Worm (Caenorhabditis elegans) whole organism, young adult: ENCODE measurements around the gene fbxa-137.

Source experiments
- D2030.7 ChIP-seq: fragments of 200-800 bp; sonication (Bioruptor generic); IDR thresholded peaks from 2 replicates; pipeline ENCODE4 v1.3.6; 2022; ENCODE audit warnings: missing genetic modification reagents, missing genetic modification characterization, missing compliant biosample characterization
- F22D6.2 ChIP-seq: sonication (generic microtip); optimal IDR thresholded peaks from 2 replicates; lab custom pipeline; 2016; ENCODE audit warnings: mild to moderate bottlenecking, missing genetic modification characterization, missing compliant biosample characterization
- F39B2.1 ChIP-seq: fragments of 200-800 bp; sonication (Bioruptor generic); IDR thresholded peaks from 2 replicates; pipeline ENCODE4 v1.3.6; 2022; ENCODE audit warnings: missing genetic modification reagents, missing genetic modification characterization, missing compliant biosample characterization
- K12H6.12 ChIP-seq: fragments of 200-800 bp; sonication (Bioruptor generic); optimal IDR thresholded peaks from 2 replicates; lab custom pipeline; 2018; ENCODE audit warnings: mild to moderate bottlenecking, missing genetic modification characterization, missing compliant biosample characterization
- Y53G8AR.9 ChIP-seq: fragments of 200-800 bp; sonication (Bioruptor generic); conservative IDR thresholded peaks from 2 replicates; pipeline ENCODE4 v1.3.6; 2022; ENCODE audit warnings: missing genetic modification reagents, missing genetic modification characterization, missing compliant biosample characterization
- Y67H2A.10 ChIP-seq: fragments of 200-800 bp; sonication (Bioruptor generic); conservative IDR thresholded peaks from 2 replicates; pipeline ENCODE4 v1.3.6; 2022; ENCODE audit warnings: missing genetic modification reagents, missing genetic modification characterization, missing compliant biosample characterization
- ZK185.1 ChIP-seq: sonication (generic microtip); optimal IDR thresholded peaks from 2 replicates; lab custom pipeline; 2016; ENCODE audit warnings: mild to moderate bottlenecking, missing genetic modification characterization, missing compliant biosample characterization; ENCODE audit not compliant: poor library complexity, severe bottlenecking
- aptf-3 ChIP-seq: fragments of 200-800 bp; sonication (Bioruptor generic); IDR thresholded peaks from 2 replicates; pipeline ENCODE4 v1.3.6; 2022; ENCODE audit warnings: missing genetic modification characterization, missing compliant biosample characterization
- bed-1 ChIP-seq: fragments of 200-800 bp; sonication (Bioruptor generic); IDR thresholded peaks from 2 replicates; pipeline ENCODE4 v1.3.6; 2022; ENCODE audit warnings: missing genetic modification reagents, missing genetic modification characterization, missing compliant biosample characterization
- bed-2 ChIP-seq: fragments of 200-800 bp; sonication (Bioruptor generic); IDR thresholded peaks from 2 replicates; pipeline ENCODE4 v1.3.6; 2022; ENCODE audit warnings: missing genetic modification reagents, missing genetic modification characterization, missing compliant biosample characterization
- ceh-27 ChIP-seq: fragments of 200-800 bp; sonication (Bioruptor generic); optimal IDR thresholded peaks from 2 replicates; lab custom pipeline; 2018; ENCODE audit warnings: mild to moderate bottlenecking, missing genetic modification characterization, moderate library complexity, missing compliant biosample characterization
- ceh-40 ChIP-seq: fragments of 200-800 bp; sonication (Bioruptor generic); IDR thresholded peaks from 2 replicates; pipeline ENCODE4 v1.3.6; 2022; ENCODE audit warnings: missing genetic modification characterization, missing compliant biosample characterization
- dox-1 ChIP-seq: fragments of 200-800 bp; sonication (Bioruptor generic); IDR thresholded peaks from 2 replicates; pipeline ENCODE4 v1.3.6; 2022; ENCODE audit warnings: missing genetic modification reagents, missing genetic modification characterization, missing compliant biosample characterization
- efl-1 ChIP-seq: fragments of 150-350 bp; optimal IDR thresholded peaks from 2 replicates; lab custom pipeline; 2014; ENCODE audit warnings: missing biosample characterization, missing genetic modification reagents, missing genetic modification characterization
- egrh-3 ChIP-seq: fragments of 200-800 bp; sonication (Bioruptor generic); IDR thresholded peaks from 2 replicates; pipeline ENCODE4 v1.3.6; 2022; ENCODE audit warnings: missing genetic modification reagents, missing genetic modification characterization, missing compliant biosample characterization
- fkh-3 ChIP-seq: sonication (generic microtip); optimal IDR thresholded peaks from 2 replicates; lab custom pipeline; 2016; ENCODE audit warnings: mild to moderate bottlenecking, missing genetic modification characterization, missing compliant biosample characterization
- him-1 ChIP-seq: sonication (generic microtip); optimal IDR thresholded peaks from 2 replicates; lab custom pipeline; 2016; ENCODE audit warnings: missing genotype, missing genetic modification reagents, missing genetic modification characterization, missing compliant biosample characterization
- hlh-12 ChIP-seq: sonication (generic microtip); optimal IDR thresholded peaks from 2 replicates; lab custom pipeline; 2016; ENCODE audit warnings: missing genetic modification characterization, missing compliant biosample characterization
- hmg-1.2 ChIP-seq: fragments of 200-800 bp; sonication (Bioruptor generic); IDR thresholded peaks from 2 replicates; pipeline ENCODE4 v1.3.6; 2022; ENCODE audit warnings: missing genetic modification reagents, missing genetic modification characterization, missing compliant biosample characterization
- hmg-20 ChIP-seq: fragments of 200-800 bp; sonication (Bioruptor generic); IDR thresholded peaks from 2 replicates; pipeline ENCODE4 v1.3.6; 2022; ENCODE audit warnings: missing genetic modification reagents, missing genetic modification characterization, missing compliant biosample characterization
- lag-1 ChIP-seq: fragments of 200-800 bp; sonication (Bioruptor generic); IDR thresholded peaks from 2 replicates; pipeline ENCODE4 v1.3.6; 2022; ENCODE audit warnings: missing genetic modification reagents, missing genetic modification characterization, missing compliant biosample characterization
- madf-10 ChIP-seq: sonication (generic microtip); optimal IDR thresholded peaks from 2 replicates; lab custom pipeline; 2016; ENCODE audit warnings: mild to moderate bottlenecking, missing genetic modification characterization, missing compliant biosample characterization
- mcd-1 ChIP-seq: fragments of 200-800 bp; sonication (Bioruptor generic); IDR thresholded peaks from 2 replicates; pipeline ENCODE4 v1.3.6; 2022; ENCODE audit warnings: missing genetic modification reagents, missing genetic modification characterization, missing compliant biosample characterization
- nfya-2 ChIP-seq: fragments of 200-800 bp; sonication (Bioruptor generic); IDR thresholded peaks from 2 replicates; pipeline ENCODE4 v1.3.6; 2022; ENCODE audit warnings: missing genetic modification reagents, missing genetic modification characterization, missing compliant biosample characterization
- rpc-1 ChIP-seq, 2 experiments: fragments of 150-350 bp in 1 of 2; sonication (generic microtip) in 1 of 2; optimal IDR thresholded peaks; 2 replicates each; lab custom pipeline; 2014 to 2018; ENCODE audit warnings: missing biosample characterization in 1 of 2, missing genetic modification characterization in 1 of 2, missing genetic modification reagents in 1 of 2, missing genotype in 1 of 2
- sea-2 ChIP-seq: fragments of 200-800 bp; sonication (Bioruptor generic); IDR thresholded peaks from 2 replicates; pipeline ENCODE4 v1.3.6; 2022; ENCODE audit warnings: missing genetic modification characterization, missing compliant biosample characterization
- snpc-1.1 ChIP-seq: sonication (generic microtip); optimal IDR thresholded peaks from 2 replicates; lab custom pipeline; 2017; ENCODE audit warnings: missing genetic modification characterization, mild to moderate bottlenecking, missing compliant biosample characterization, antibody characterized with exemption, moderate library complexity, missing genotype, missing genetic modification reagents; ENCODE audit not compliant: insufficient read depth
- snpc-1.3 ChIP-seq: sonication (generic microtip); optimal IDR thresholded peaks from 2 replicates; lab custom pipeline; 2017; ENCODE audit warnings: missing genetic modification characterization, mild to moderate bottlenecking, missing compliant biosample characterization, antibody characterized with exemption, moderate library complexity, missing genotype, missing genetic modification reagents; ENCODE audit not compliant: insufficient read depth
- snpc-4 ChIP-seq, 5 experiments: fragments of 150-350 bp in 1 of 5; sonication (generic microtip) in 4 of 5; optimal IDR thresholded peaks; 2 replicates each; lab custom pipeline; 2014 to 2018; ENCODE audit warnings: missing genetic modification characterization in 5 of 5, missing biosample characterization in 3 of 5, antibody characterized with exemption in 2 of 5, mild to moderate bottlenecking in 2 of 5, missing compliant biosample characterization in 2 of 5, missing genotype in 2 of 5, moderate library complexity in 2 of 5, missing genetic modification reagents in 1 of 5
- somi-1 ChIP-seq: fragments of 200-800 bp; sonication (Bioruptor generic); optimal IDR thresholded peaks from 2 replicates; lab custom pipeline; 2018; ENCODE audit warnings: mild to moderate bottlenecking, missing genetic modification characterization, missing compliant biosample characterization
- sptf-2 ChIP-seq: fragments of 200-800 bp; sonication (Bioruptor generic); optimal IDR thresholded peaks from 2 replicates; lab custom pipeline; 2018; ENCODE audit warnings: mild to moderate bottlenecking, missing genetic modification characterization, missing compliant biosample characterization
- tbp1 ChIP-seq: fragments of 200-800 bp; sonication (Bioruptor generic); optimal IDR thresholded peaks from 2 replicates; lab custom pipeline; 2018; ENCODE audit warnings: mild to moderate bottlenecking, missing genetic modification characterization, missing compliant biosample characterization
- tbx-9 ChIP-seq: sonication (generic microtip); optimal IDR thresholded peaks from 2 replicates; lab custom pipeline; 2016; ENCODE audit warnings: borderline replicate concordance, missing genetic modification characterization, inconsistent platforms, missing compliant biosample characterization
- unc-130 ChIP-seq: sonication (generic microtip); optimal IDR thresholded peaks from 2 replicates; lab custom pipeline; 2016; ENCODE audit warnings: missing genetic modification reagents, missing genetic modification characterization, missing compliant biosample characterization
- unc-62 ChIP-seq: fragments of 150-350 bp; optimal IDR thresholded peaks from 2 replicates; lab custom pipeline; 2014; ENCODE audit warnings: missing biosample characterization, missing genetic modification reagents, missing genetic modification characterization
- xnd-1 ChIP-seq: sonication (generic microtip); optimal IDR thresholded peaks from 2 replicates; lab custom pipeline; 2016; ENCODE audit warnings: missing genotype, missing genetic modification reagents, missing genetic modification characterization, missing compliant biosample characterization
- zim-3 ChIP-seq: sonication (generic microtip); optimal IDR thresholded peaks from 2 replicates; lab custom pipeline; 2017; ENCODE audit warnings: mild to moderate bottlenecking, missing genetic modification characterization, moderate library complexity, missing compliant biosample characterization
- ztf-3 ChIP-seq: fragments of 200-800 bp; sonication (Bioruptor generic); optimal IDR thresholded peaks from 2 replicates; lab custom pipeline; 2018; ENCODE audit warnings: mild to moderate bottlenecking, missing genetic modification characterization, missing compliant biosample characterization

fbxa-137 gene

DNA sequence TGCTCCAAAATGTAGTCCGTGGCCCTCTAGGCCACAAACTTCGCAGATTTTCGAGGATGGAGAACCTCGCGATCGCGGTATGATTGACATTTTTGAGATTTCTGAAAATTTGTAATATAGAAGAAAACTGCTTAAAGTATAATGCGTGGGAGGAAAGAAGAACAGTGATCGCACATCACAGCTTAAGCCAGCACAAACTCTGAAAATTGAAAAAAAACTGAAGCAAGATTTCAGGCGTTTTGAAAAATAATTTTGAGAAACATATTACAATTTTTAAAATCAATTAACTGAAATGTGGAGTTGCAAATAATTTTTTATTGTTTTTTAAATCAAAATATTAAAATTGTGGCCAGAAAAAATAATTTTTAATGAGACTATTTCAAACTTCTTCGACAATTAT is 11.7 kb upstream of the fbxa-137 start, which contains the start of gene nhr-275:
TSS of gene nhr-275 (minus strand) at position 101 of the 400 bp plus-strand sequence.
- TF ChIP-seq bed-1 (GFP tag; lab: Robert Waterston, UW) (no peak), tbx-9 (tag; lab: Kevin White, UChicago) (no peak), aptf-3 (GFP tag; lab: Robert Waterston, UW) (no peak), nfya-2 (GFP tag; lab: Robert Waterston, UW) (no peak), sptf-2 (GFP tag; lab: Kevin White, UChicago) (no peak), Y67H2A.10 (GFP tag; lab: Robert Waterston, UW) (no peak), F22D6.2 (tag; lab: Kevin White, UChicago) (no peak)

DNA sequence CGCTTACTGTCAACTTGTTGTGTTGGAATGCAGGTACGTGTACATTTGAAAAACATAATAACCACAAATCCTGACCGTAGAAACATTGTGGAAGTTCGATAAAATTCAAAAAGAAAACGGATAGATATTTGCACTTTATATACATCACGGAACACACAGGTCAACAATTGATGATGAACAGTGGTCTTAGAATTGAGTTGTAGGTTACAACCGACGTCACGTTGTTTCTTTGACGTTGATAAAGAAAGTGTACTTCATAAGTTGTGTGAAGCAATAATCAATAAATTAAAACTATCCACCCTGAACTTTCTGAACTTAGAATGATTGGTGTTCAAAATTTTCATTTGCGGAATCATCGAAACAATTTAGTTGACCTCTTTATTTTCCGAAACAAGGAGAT is 6.9 kb upstream of the fbxa-137 start, which contains the start of gene Y5H2A.1:
TSS of gene Y5H2A.1 (minus strand) at position 101 of the 400 bp plus-strand sequence.
- TF ChIP-seq efl-1 (no peak), ceh-40 (GFP tag; lab: Robert Waterston, UW) (no peak), F39B2.1 (GFP tag; lab: Robert Waterston, UW) (no peak), unc-130 (GFP tag; lab: Kevin White, UChicago) (no peak), madf-10 (tag; lab: Kevin White, UChicago) (no peak), hlh-12 (no peak), snpc-1.3 (no peak), bed-2 (GFP tag; lab: Robert Waterston, UW) (no peak), ceh-27 (GFP tag; lab: Kevin White, UChicago) (no peak), fkh-3 (tag; lab: Kevin White, UChicago) (no peak), rpc-1 (optimal IDR thresholded peaks at IDR 0.05; lab: Kevin White, UChicago) (no peak), rpc-1 (tag; optimal IDR thresholded peaks at IDR 0.05; lab: Kevin White, UChicago) (no peak), hmg-20 (no peak), sea-2 (GFP tag; lab: Robert Waterston, UW) (no peak), somi-1 (no peak), tbp1 (GFP tag; lab: Kevin White, UChicago) (no peak), ZK185.1 (no peak)

ce11 chrV:2274253-2274892 is 4.2 kb upstream of the fbxa-137 start, which contains the start of the genes Y5H2A.4 and abu-4:
TSS of gene Y5H2A.4 (minus strand) at chrV:2274353.
TSS of gene abu-4 (plus strand) at chrV:2274842.
- TF ChIP-seq zim-3 (tag; lab: Kevin White, UChicago) (no peak), rpc-1 (optimal IDR thresholded peaks at IDR 0.05; lab: Kevin White, UChicago) (no peak), rpc-1 (tag; optimal IDR thresholded peaks at IDR 0.05; lab: Kevin White, UChicago) (no peak), ztf-3 (GFP tag; lab: Kevin White, UChicago) (no peak), unc-130 (GFP tag; lab: Kevin White, UChicago) (no peak)
- TF ChIP-seq, all 124 proteins: peak for 0

DNA sequence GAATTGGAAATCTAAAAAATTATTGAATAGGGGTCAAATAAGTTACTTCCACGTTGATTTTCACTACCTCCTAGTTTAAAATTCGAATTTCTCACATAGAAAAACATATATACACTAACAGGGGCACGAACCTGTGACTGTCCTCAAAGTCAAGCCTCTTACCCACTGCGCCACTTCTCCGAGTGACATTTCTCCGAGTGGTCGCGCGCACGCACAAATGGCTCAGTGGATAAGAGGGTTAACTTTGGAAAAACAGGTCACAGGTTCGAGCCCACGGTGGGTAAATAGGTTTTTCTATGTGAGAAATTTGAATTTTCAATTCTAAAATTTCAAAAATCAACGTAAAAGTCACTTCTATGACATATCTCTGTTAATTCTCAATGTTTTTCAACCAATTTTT is 1.4 kb upstream of the fbxa-137 start:
- TF ChIP-seq K12H6.12 (tag; lab: Kevin White, UChicago) (no peak), snpc-1.1 (tag; lab: Kevin White, UChicago) (no peak), hmg-1.2 (GFP tag; lab: Robert Waterston, UW) (peak; percentile 10; the same call in 1 of the 2 replicates), tbp1 (GFP tag; lab: Kevin White, UChicago) (peak; percentile 64), snpc-4 (GFP tag; optimal IDR thresholded peaks at IDR 0.05; lab: Kevin White, UChicago) (no peak), snpc-4 (tag; optimal IDR thresholded peaks at IDR 0.05; lab: Kevin White, UChicago) (peak in 1 of 4 experiments; percentile 44), madf-10 (tag; lab: Kevin White, UChicago) (no peak), efl-1 (peak; percentile 14), him-1 (tag; lab: Kevin White, UChicago) (no peak), mcd-1 (GFP tag; lab: Robert Waterston, UW) (0 out of 2 replicates have a peak, but pooled peaks have one; percentile 29), rpc-1 (optimal IDR thresholded peaks at IDR 0.05; lab: Kevin White, UChicago) (no peak), rpc-1 (tag; optimal IDR thresholded peaks at IDR 0.05; lab: Kevin White, UChicago) (peak; percentile 50), unc-62 (GFP tag; lab: Kevin White, UChicago) (no peak), lag-1 (GFP tag; lab: Robert Waterston, UW) (no peak), xnd-1 (no peak), dox-1 (GFP tag; lab: Robert Waterston, UW) (peak; percentile 26; the same call in 1 of the 2 replicates), Y53G8AR.9 (GFP tag; lab: Robert Waterston, UW) (no peak), D2030.7 (GFP tag; lab: Robert Waterston, UW) (peak; percentile 21; the same call in 1 of the 2 replicates), egrh-3 (GFP tag; lab: Robert Waterston, UW) (peak; percentile 22; the same call in 1 of the 2 replicates)
